Worm (Caenorhabditis elegans) whole organism, L2 larva: ENCODE data around the gene C14A6.6.

ENCODE experiments used
- blmp-1 ChIP-seq: sonication (generic microtip); optimal IDR thresholded peaks from 2 replicates; lab custom pipeline; 2017; ENCODE audit warnings: missing genetic modification characterization, mild to moderate bottlenecking, missing compliant biosample characterization, antibody characterized with exemption, moderate library complexity; ENCODE audit not compliant: insufficient read depth
- ceh-82 ChIP-seq: fragments of 150-350 bp; optimal IDR thresholded peaks from 2 replicates; lab custom pipeline; 2014; ENCODE audit warnings: missing biosample characterization, missing genetic modification characterization
- dmd-4 ChIP-seq: sonication (generic microtip); optimal IDR thresholded peaks from 2 replicates; lab custom pipeline; 2017; ENCODE audit warnings: missing biosample characterization, missing genetic modification characterization
- elt-3 ChIP-seq: sonication (generic microtip); optimal IDR thresholded peaks from 2 replicates; lab custom pipeline; 2017; ENCODE audit warnings: missing biosample characterization, missing genetic modification characterization
- lin-39 ChIP-seq: fragments of 150-350 bp; optimal IDR thresholded peaks from 2 replicates; lab custom pipeline; 2014; ENCODE audit warnings: missing biosample characterization, missing genetic modification reagents, missing genetic modification characterization
- mab-5 ChIP-seq: fragments of 150-350 bp; optimal IDR thresholded peaks from 2 replicates; lab custom pipeline; 2014; ENCODE audit warnings: missing biosample characterization, missing genetic modification characterization
- mdl-1 ChIP-seq, 2 experiments: fragments of 150-350 bp in 1 of 2; sonication (generic microtip) in 1 of 2; optimal IDR thresholded peaks; 2 replicates each; lab custom pipeline; 2017; ENCODE audit warnings: missing biosample characterization in 2 of 2, missing genetic modification characterization in 2 of 2
- nhr-11 ChIP-seq: fragments of 150-350 bp; optimal IDR thresholded peaks from 2 replicates; lab custom pipeline; 2014; ENCODE audit warnings: missing biosample characterization, missing genetic modification characterization
- skn-1 ChIP-seq: sonication (generic microtip); optimal IDR thresholded peaks from 2 replicates; lab custom pipeline; 2017; ENCODE audit warnings: missing biosample characterization, missing genetic modification characterization
- zag-1 ChIP-seq: fragments of 150-350 bp; optimal IDR thresholded peaks from 2 replicates; lab custom pipeline; 2014; ENCODE audit warnings: missing biosample characterization, missing genetic modification characterization

ce11 chrV:18137679-18138078 is 29.4 kb downstream of the C14A6.6 start:
- TF ChIP-seq ceh-82 (tag; lab: Kevin White, UChicago): no peak
- TF ChIP-seq elt-3 (tag; lab: Kevin White, UChicago): no peak
- TF ChIP-seq skn-1: no peak
- no peak for TF ChIP-seq dmd-4 (tag; lab: Kevin White, UChicago)
- no peak for TF ChIP-seq mdl-1 (tag; optimal IDR thresholded peaks at IDR 0.05; lab: Kevin White, UChicago)
- no peak for TF ChIP-seq lin-39 (tag; lab: Kevin White, UChicago)
- no peak for TF ChIP-seq mab-5
- TF ChIP-seq zag-1: no peak
- TF ChIP-seq nhr-11 (tag; lab: Kevin White, UChicago): no peak
- TF ChIP-seq blmp-1: no peak
